Worm (Caenorhabditis elegans) whole organism, young adult: ENCODE results near the gene nhr-38.

Experiments used
- F23B12.7 ChIP-seq: sonication (generic microtip); optimal IDR thresholded peaks from 2 replicates; lab custom pipeline; 2017; ENCODE audit warnings: missing genetic modification characterization, mild to moderate bottlenecking, missing compliant biosample characterization, antibody characterized with exemption, moderate library complexity; ENCODE audit not compliant: insufficient read depth
- F57A8.1 ChIP-seq: fragments of 200-800 bp; sonication (Bioruptor generic); optimal IDR thresholded peaks from 2 replicates; lab custom pipeline; 2018; ENCODE audit warnings: mild to moderate bottlenecking, missing genetic modification characterization, moderate library complexity, missing compliant biosample characterization
- Y56A3A.18 ChIP-seq: fragments of 200-800 bp; sonication (Bioruptor generic); IDR thresholded peaks from 2 replicates; pipeline ENCODE4 v1.3.6; 2022; ENCODE audit warnings: missing genetic modification reagents, missing genetic modification characterization, missing compliant biosample characterization
- ama-1 ChIP-seq, 3 experiments: fragments of 150-350 bp in 1 of 3; sonication (generic microtip) in 2 of 3; optimal IDR thresholded peaks; 2 replicates each; lab custom pipeline; 2014 to 2018; ENCODE audit warnings: missing biosample characterization in 2 of 3, missing genetic modification characterization in 2 of 3, missing genetic modification reagents in 2 of 3
- ekl-4 ChIP-seq: fragments of 200-800 bp; sonication (Bioruptor generic); IDR thresholded peaks from 2 replicates; pipeline ENCODE4 v1.3.6; 2022; ENCODE audit warnings: missing genetic modification reagents, missing genetic modification characterization, missing compliant biosample characterization
- lin-35 ChIP-seq, 3 experiments: fragments of 150-350 bp in 2 of 3; sonication (generic microtip) in 1 of 3; optimal IDR thresholded peaks; 2 replicates each; lab custom pipeline; 2014 to 2018; ENCODE audit warnings: missing biosample characterization in 3 of 3, missing genetic modification characterization in 3 of 3, missing genetic modification reagents in 3 of 3
- nhr-80 ChIP-seq: sonication (generic microtip); optimal IDR thresholded peaks from 2 replicates; lab custom pipeline; 2016; ENCODE audit warnings: missing genetic modification characterization, missing compliant biosample characterization
- nhr-90 ChIP-seq: sonication (generic microtip); optimal IDR thresholded peaks from 2 replicates; lab custom pipeline; 2016; ENCODE audit warnings: missing genotype, mild to moderate bottlenecking, missing genetic modification characterization, missing compliant biosample characterization
- rcor-1 ChIP-seq: fragments of 200-800 bp; sonication (Bioruptor generic); IDR thresholded peaks from 2 replicates; pipeline ENCODE4 v1.3.6; 2022; ENCODE audit warnings: missing genetic modification reagents, missing genetic modification characterization, missing compliant biosample characterization
- somi-1 ChIP-seq: fragments of 200-800 bp; sonication (Bioruptor generic); optimal IDR thresholded peaks from 2 replicates; lab custom pipeline; 2018; ENCODE audit warnings: mild to moderate bottlenecking, missing genetic modification characterization, missing compliant biosample characterization
- unc-130 ChIP-seq: sonication (generic microtip); optimal IDR thresholded peaks from 2 replicates; lab custom pipeline; 2016; ENCODE audit warnings: missing genetic modification reagents, missing genetic modification characterization, missing compliant biosample characterization
- zfh-2 ChIP-seq: fragments of 200-800 bp; sonication (Bioruptor generic); conservative IDR thresholded peaks from 2 replicates; pipeline ENCODE4 v1.3.6; 2022; ENCODE audit warnings: missing genetic modification reagents, missing genetic modification characterization, missing compliant biosample characterization

DNA sequence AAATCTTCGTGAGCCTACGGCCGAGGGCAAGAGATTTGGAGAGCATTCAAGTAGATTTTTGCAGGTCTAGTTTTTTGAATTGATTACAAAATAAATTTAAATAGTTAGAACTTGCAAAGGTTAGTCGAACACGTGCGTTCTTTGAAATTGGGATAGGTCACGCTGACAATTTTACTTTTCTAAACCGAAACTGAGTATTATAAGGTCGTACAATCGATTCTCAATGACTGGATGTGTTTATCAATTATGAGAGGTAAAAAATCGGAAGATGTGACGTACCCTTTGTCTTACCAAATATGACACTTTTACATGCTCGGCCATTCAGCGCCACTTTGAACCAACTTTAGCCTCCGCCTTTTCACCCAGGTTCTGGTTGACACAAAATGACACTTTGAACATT is 36.8 kb downstream of the nhr-38 start, which contains the start of gene C28D4.5:
- TF ChIP-seq unc-130 (GFP tag; lab: Kevin White, UChicago), result no peak
- TF ChIP-seq F57A8.1, result no peak
- TF ChIP-seq zfh-2 (GFP tag; lab: Robert Waterston, UW), result no peak
- TF ChIP-seq somi-1 (GFP tag; lab: Kevin White, UChicago), result no peak
- no peak for TF ChIP-seq nhr-80
- TF ChIP-seq rcor-1 (GFP tag; lab: Robert Waterston, UW), result no peak
- TF ChIP-seq ama-1 (optimal IDR thresholded peaks at IDR 0.05; lab: Kevin White, UChicago), result no peak
- no peak for TF ChIP-seq ama-1 (GFP tag; optimal IDR thresholded peaks at IDR 0.05; lab: Kevin White, UChicago)
- no peak for TF ChIP-seq nhr-90 (tag; lab: Kevin White, UChicago)
- TF ChIP-seq lin-35 (GFP tag; optimal IDR thresholded peaks at IDR 0.05; lab: Kevin White, UChicago), result no peak
- TF ChIP-seq F23B12.7 (tag; lab: Kevin White, UChicago), result no peak
- TF ChIP-seq ekl-4 (GFP tag; lab: Robert Waterston, UW), result no peak
- TF ChIP-seq Y56A3A.18 (GFP tag; lab: Robert Waterston, UW), result no peak
